Worm (Caenorhabditis elegans) whole organism, young adult: ENCODE results near the gene C17H11.4.
A peak's percentile ranks its signal among the peaks of the same experiment; 100 is the strongest.

Experiments
- B0261.1 ChIP-seq: sonication (generic microtip); optimal IDR thresholded peaks from 2 replicates; lab custom pipeline; 2016; ENCODE audit warnings: mild to moderate bottlenecking, missing genetic modification characterization, moderate library complexity, missing compliant biosample characterization
- D2030.7 ChIP-seq: fragments of 200-800 bp; sonication (Bioruptor generic); IDR thresholded peaks from 2 replicates; pipeline ENCODE4 v1.3.6; 2022; ENCODE audit warnings: missing genetic modification reagents, missing genetic modification characterization, missing compliant biosample characterization
- F10E7.11 ChIP-seq: sonication (generic microtip); optimal IDR thresholded peaks from 2 replicates; lab custom pipeline; 2017; ENCODE audit warnings: mild to moderate bottlenecking, missing genetic modification characterization, moderate library complexity, missing compliant biosample characterization
- F22D6.2 ChIP-seq: sonication (generic microtip); optimal IDR thresholded peaks from 2 replicates; lab custom pipeline; 2016; ENCODE audit warnings: mild to moderate bottlenecking, missing genetic modification characterization, missing compliant biosample characterization
- F23B12.7 ChIP-seq: sonication (generic microtip); optimal IDR thresholded peaks from 2 replicates; lab custom pipeline; 2017; ENCODE audit warnings: missing genetic modification characterization, mild to moderate bottlenecking, missing compliant biosample characterization, antibody characterized with exemption, moderate library complexity; ENCODE audit not compliant: insufficient read depth
- F33H1.4 ChIP-seq: fragments of 200-800 bp; sonication (Bioruptor generic); IDR thresholded peaks from 2 replicates; pipeline ENCODE4 v1.3.6; 2022; ENCODE audit warnings: missing genetic modification reagents, missing genetic modification characterization, missing compliant biosample characterization
- F37B4.10 ChIP-seq: fragments of 200-800 bp; sonication (Bioruptor generic); IDR thresholded peaks from 2 replicates; pipeline ENCODE4 v1.3.6; 2022; ENCODE audit warnings: missing genetic modification characterization, missing compliant biosample characterization
- F39B2.1 ChIP-seq: fragments of 200-800 bp; sonication (Bioruptor generic); IDR thresholded peaks from 2 replicates; pipeline ENCODE4 v1.3.6; 2022; ENCODE audit warnings: missing genetic modification reagents, missing genetic modification characterization, missing compliant biosample characterization
- F55B11.4 ChIP-seq: sonication (generic microtip); optimal IDR thresholded peaks from 2 replicates; lab custom pipeline; 2016; ENCODE audit warnings: missing compliant biosample characterization, missing genetic modification characterization, borderline replicate concordance; ENCODE audit not compliant: insufficient read depth
- T07F8.4 ChIP-seq: sonication (generic microtip); optimal IDR thresholded peaks from 2 replicates; lab custom pipeline; 2016; ENCODE audit warnings: mild to moderate bottlenecking, missing genetic modification characterization, moderate library complexity, missing compliant biosample characterization
- T26A5.8 ChIP-seq: sonication (generic microtip); optimal IDR thresholded peaks from 2 replicates; lab custom pipeline; 2016; ENCODE audit warnings: missing genetic modification characterization, missing compliant biosample characterization
- Y53F4B.3 ChIP-seq: fragments of 200-800 bp; sonication (Bioruptor generic); IDR thresholded peaks from 2 replicates; pipeline ENCODE4 v1.3.6; 2022; ENCODE audit warnings: missing genetic modification reagents, missing genetic modification characterization, missing compliant biosample characterization
- Y56A3A.18 ChIP-seq: fragments of 200-800 bp; sonication (Bioruptor generic); IDR thresholded peaks from 2 replicates; pipeline ENCODE4 v1.3.6; 2022; ENCODE audit warnings: missing genetic modification reagents, missing genetic modification characterization, missing compliant biosample characterization
- Y67H2A.10 ChIP-seq: fragments of 200-800 bp; sonication (Bioruptor generic); conservative IDR thresholded peaks from 2 replicates; pipeline ENCODE4 v1.3.6; 2022; ENCODE audit warnings: missing genetic modification reagents, missing genetic modification characterization, missing compliant biosample characterization
- ama-1 ChIP-seq, 3 experiments: fragments of 150-350 bp in 1 of 3; sonication (generic microtip) in 2 of 3; optimal IDR thresholded peaks; 2 replicates each; lab custom pipeline; 2014 to 2018; ENCODE audit warnings: missing biosample characterization in 2 of 3, missing genetic modification characterization in 2 of 3, missing genetic modification reagents in 2 of 3
- ceh-100 ChIP-seq: fragments of 200-800 bp; sonication (Bioruptor generic); IDR thresholded peaks from 2 replicates; pipeline ENCODE4 v1.3.6; 2022; ENCODE audit warnings: missing genetic modification reagents, missing genetic modification characterization, missing compliant biosample characterization
- ceh-40 ChIP-seq: fragments of 200-800 bp; sonication (Bioruptor generic); IDR thresholded peaks from 2 replicates; pipeline ENCODE4 v1.3.6; 2022; ENCODE audit warnings: missing genetic modification characterization, missing compliant biosample characterization
- ceh-58 ChIP-seq: fragments of 200-800 bp; sonication (Bioruptor generic); IDR thresholded peaks from 2 replicates; pipeline ENCODE4 v1.3.6; 2022; ENCODE audit warnings: missing genetic modification characterization, missing compliant biosample characterization
- die-1 ChIP-seq: sonication (generic microtip); optimal IDR thresholded peaks from 2 replicates; lab custom pipeline; 2016; ENCODE audit warnings: missing genotype, mild to moderate bottlenecking, missing genetic modification characterization, missing compliant biosample characterization
- dpff-1 ChIP-seq: sonication (generic microtip); optimal IDR thresholded peaks from 2 replicates; lab custom pipeline; 2017; ENCODE audit warnings: mild to moderate bottlenecking, missing genetic modification characterization, missing compliant biosample characterization
- egl-44 ChIP-seq: fragments of 200-800 bp; sonication (Bioruptor generic); IDR thresholded peaks from 2 replicates; pipeline ENCODE4 v1.3.6; 2022; ENCODE audit warnings: missing genetic modification reagents, missing genetic modification characterization, missing compliant biosample characterization
- ets-4 ChIP-seq: fragments of 200-800 bp; sonication (Bioruptor generic); optimal IDR thresholded peaks from 2 replicates; lab custom pipeline; 2018; ENCODE audit warnings: mild to moderate bottlenecking, missing genetic modification characterization, missing compliant biosample characterization
- hlh-12 ChIP-seq: sonication (generic microtip); optimal IDR thresholded peaks from 2 replicates; lab custom pipeline; 2016; ENCODE audit warnings: missing genetic modification characterization, missing compliant biosample characterization
- hmg-20 ChIP-seq: fragments of 200-800 bp; sonication (Bioruptor generic); IDR thresholded peaks from 2 replicates; pipeline ENCODE4 v1.3.6; 2022; ENCODE audit warnings: missing genetic modification reagents, missing genetic modification characterization, missing compliant biosample characterization
- let-526 ChIP-seq: fragments of 200-800 bp; sonication (Bioruptor generic); IDR thresholded peaks from 2 replicates; pipeline ENCODE4 v1.3.6; 2022; ENCODE audit warnings: missing genetic modification reagents, missing genetic modification characterization, missing compliant biosample characterization
- lin-54 ChIP-seq: fragments of 200-800 bp; sonication (Bioruptor generic); optimal IDR thresholded peaks from 2 replicates; lab custom pipeline; 2018; ENCODE audit warnings: mild to moderate bottlenecking, missing genetic modification characterization, missing compliant biosample characterization
- lsy-27 ChIP-seq: sonication (generic microtip); optimal IDR thresholded peaks from 2 replicates; lab custom pipeline; 2017; ENCODE audit warnings: missing genetic modification characterization, mild to moderate bottlenecking, missing compliant biosample characterization, antibody characterized with exemption, missing genotype, borderline replicate concordance; ENCODE audit not compliant: insufficient read depth
- madf-3 ChIP-seq: fragments of 200-800 bp; sonication (Bioruptor generic); IDR thresholded peaks from 2 replicates; pipeline ENCODE4 v1.3.6; 2022; ENCODE audit warnings: missing genetic modification reagents, missing genetic modification characterization, missing compliant biosample characterization
- mcd-1 ChIP-seq: fragments of 200-800 bp; sonication (Bioruptor generic); IDR thresholded peaks from 2 replicates; pipeline ENCODE4 v1.3.6; 2022; ENCODE audit warnings: missing genetic modification reagents, missing genetic modification characterization, missing compliant biosample characterization
- nfyb-1 ChIP-seq: fragments of 200-800 bp; sonication (Bioruptor generic); IDR thresholded peaks from 2 replicates; pipeline ENCODE4 v1.3.6; 2022; ENCODE audit warnings: missing genetic modification reagents, missing genetic modification characterization, missing compliant biosample characterization
- nhr-27 ChIP-seq: fragments of 200-800 bp; sonication (Bioruptor generic); optimal IDR thresholded peaks from 2 replicates; lab custom pipeline; 2018; ENCODE audit warnings: mild to moderate bottlenecking, missing genetic modification characterization, moderate library complexity, missing compliant biosample characterization
- nhr-90 ChIP-seq: sonication (generic microtip); optimal IDR thresholded peaks from 2 replicates; lab custom pipeline; 2016; ENCODE audit warnings: missing genotype, mild to moderate bottlenecking, missing genetic modification characterization, missing compliant biosample characterization
- rec-8 ChIP-seq, 2 experiments: sonication (generic microtip); optimal IDR thresholded peaks; 2 replicates each; lab custom pipeline; 2016; ENCODE audit warnings: mild to moderate bottlenecking in 2 of 2, missing genetic modification characterization in 2 of 2, missing genetic modification reagents in 2 of 2, missing genotype in 2 of 2, missing biosample characterization in 1 of 2, missing compliant biosample characterization in 1 of 2, moderate library complexity in 1 of 2
- snpc-1.1 ChIP-seq: sonication (generic microtip); optimal IDR thresholded peaks from 2 replicates; lab custom pipeline; 2017; ENCODE audit warnings: missing genetic modification characterization, mild to moderate bottlenecking, missing compliant biosample characterization, antibody characterized with exemption, moderate library complexity, missing genotype, missing genetic modification reagents; ENCODE audit not compliant: insufficient read depth
- snpc-4 ChIP-seq, 5 experiments: fragments of 150-350 bp in 1 of 5; sonication (generic microtip) in 4 of 5; optimal IDR thresholded peaks; 2 replicates each; lab custom pipeline; 2014 to 2018; ENCODE audit warnings: missing genetic modification characterization in 5 of 5, missing biosample characterization in 3 of 5, antibody characterized with exemption in 2 of 5, mild to moderate bottlenecking in 2 of 5, missing compliant biosample characterization in 2 of 5, missing genotype in 2 of 5, moderate library complexity in 2 of 5, missing genetic modification reagents in 1 of 5
- somi-1 ChIP-seq: fragments of 200-800 bp; sonication (Bioruptor generic); optimal IDR thresholded peaks from 2 replicates; lab custom pipeline; 2018; ENCODE audit warnings: mild to moderate bottlenecking, missing genetic modification characterization, missing compliant biosample characterization
- sptf-2 ChIP-seq: fragments of 200-800 bp; sonication (Bioruptor generic); optimal IDR thresholded peaks from 2 replicates; lab custom pipeline; 2018; ENCODE audit warnings: mild to moderate bottlenecking, missing genetic modification characterization, missing compliant biosample characterization
- unc-62 ChIP-seq: fragments of 150-350 bp; optimal IDR thresholded peaks from 2 replicates; lab custom pipeline; 2014; ENCODE audit warnings: missing biosample characterization, missing genetic modification reagents, missing genetic modification characterization
- xnd-1 ChIP-seq: sonication (generic microtip); optimal IDR thresholded peaks from 2 replicates; lab custom pipeline; 2016; ENCODE audit warnings: missing genotype, missing genetic modification reagents, missing genetic modification characterization, missing compliant biosample characterization
- zfh-2 ChIP-seq: fragments of 200-800 bp; sonication (Bioruptor generic); conservative IDR thresholded peaks from 2 replicates; pipeline ENCODE4 v1.3.6; 2022; ENCODE audit warnings: missing genetic modification reagents, missing genetic modification characterization, missing compliant biosample characterization
- ztf-18 ChIP-seq: sonication (generic microtip); optimal IDR thresholded peaks from 2 replicates; lab custom pipeline; 2016; ENCODE audit warnings: missing genotype, mild to moderate bottlenecking, missing genetic modification characterization, missing compliant biosample characterization
- ztf-25 ChIP-seq: fragments of 200-800 bp; sonication (Bioruptor generic); IDR thresholded peaks from 2 replicates; pipeline ENCODE4 v1.3.6; 2022; ENCODE audit warnings: missing genetic modification reagents, missing genetic modification characterization, missing compliant biosample characterization

Gene C17H11.4

DNA sequence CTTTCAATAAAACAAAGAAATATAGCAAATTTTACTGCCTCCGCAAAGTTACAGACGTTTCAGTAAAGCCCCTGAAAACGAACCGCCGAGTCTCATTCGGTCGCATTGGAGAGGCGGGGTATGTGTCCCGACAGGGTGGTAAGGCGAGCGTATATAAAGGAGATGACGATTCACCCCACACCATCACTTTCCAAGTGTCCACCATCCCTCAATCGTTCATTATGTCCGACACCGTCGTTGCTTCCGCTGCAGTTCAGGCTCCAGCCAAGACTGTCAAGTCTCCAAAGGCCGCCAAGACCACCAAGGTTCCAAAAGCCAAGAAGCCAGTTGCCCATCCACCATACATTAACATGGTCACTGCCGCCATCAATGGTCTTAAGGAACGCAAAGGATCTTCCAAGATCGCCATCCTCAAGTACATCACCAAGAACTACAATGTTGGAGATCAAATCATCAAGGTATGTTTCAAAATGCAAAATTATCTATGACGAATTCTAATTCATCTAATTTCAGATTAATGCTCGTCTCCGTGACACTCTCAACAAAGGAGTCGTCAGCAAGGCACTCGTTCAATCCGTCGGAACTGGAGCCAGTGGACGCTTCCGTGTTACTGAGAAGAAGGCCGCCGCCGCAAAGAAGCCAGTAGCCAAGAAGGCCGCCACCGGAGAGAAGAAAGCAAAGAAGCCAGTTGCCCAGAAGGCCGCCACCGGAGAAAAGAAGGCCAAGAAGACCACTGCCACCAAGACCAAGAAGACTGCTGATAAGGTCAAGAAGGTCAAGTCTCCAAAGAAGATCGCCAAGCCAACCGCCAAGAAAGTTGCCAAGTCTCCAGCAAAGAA lies 22.2 kb downstream of the C17H11.4 start, which contains the start of gene hil-3 (continued):
- TF ChIP-seq rec-8 (tag; optimal IDR thresholded peaks at IDR 0.05; lab: Kevin White, UChicago) (no peak), zfh-2 (GFP tag; lab: Robert Waterston, UW) (peak; percentile 64)

ce11 chrX:8157132-8157531 lies 24.3 kb downstream of the C17H11.4 start:
- no peak for TF ChIP-seq nfyb-1 (GFP tag; lab: Robert Waterston, UW)
- no peak for TF ChIP-seq D2030.7 (GFP tag; lab: Robert Waterston, UW)
- TF ChIP-seq F23B12.7 (tag; lab: Kevin White, UChicago): no peak
- peak; percentile 97 for TF ChIP-seq F39B2.1 (GFP tag; lab: Robert Waterston, UW)
- no peak for TF ChIP-seq F10E7.11
- TF ChIP-seq F55B11.4 (tag; lab: Kevin White, UChicago): no peak

DNA sequence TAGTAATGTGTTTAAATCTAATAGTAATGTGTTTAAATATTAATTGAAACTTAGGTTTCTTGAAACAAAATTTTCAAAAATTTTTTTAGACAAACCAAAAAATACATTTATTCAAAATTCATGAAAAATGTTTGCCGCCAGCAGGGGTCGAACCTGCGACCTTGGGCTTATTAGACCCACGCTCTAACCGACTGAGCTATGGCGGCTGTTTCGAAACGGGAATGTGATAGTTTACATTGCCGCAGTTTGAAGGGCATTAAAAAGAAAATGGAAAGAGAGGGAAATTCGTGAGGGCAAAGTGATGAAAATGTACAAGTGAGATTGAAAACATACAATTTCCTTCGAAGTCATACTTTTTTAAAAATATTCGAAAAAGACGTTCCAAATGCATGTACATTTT lies 24.9 kb downstream of the C17H11.4 start:
- no peak for TF ChIP-seq ceh-58 (GFP tag; lab: Robert Waterston, UW)
- no peak for TF ChIP-seq lsy-27 (tag; lab: Kevin White, UChicago)
- TF ChIP-seq F37B4.10 (GFP tag; lab: Robert Waterston, UW): 0 out of 2 replicates have a peak, but pooled peaks have one; percentile 36
- peak; percentile 23; the same call in 1 of the 2 replicates for TF ChIP-seq mcd-1 (GFP tag; lab: Robert Waterston, UW)
- TF ChIP-seq Y67H2A.10 (GFP tag; lab: Robert Waterston, UW): no peak
- TF ChIP-seq ets-4 (GFP tag; lab: Kevin White, UChicago): no peak
- no peak for TF ChIP-seq F10E7.11
- peak; percentile 69 for TF ChIP-seq die-1 (tag; lab: Kevin White, UChicago)
- no peak for TF ChIP-seq ztf-18 (tag; lab: Kevin White, UChicago)
- TF ChIP-seq hmg-20 (GFP tag; lab: Robert Waterston, UW): 0 out of 2 replicates have a peak, but pooled peaks have one; percentile 51
- TF ChIP-seq let-526 (GFP tag; lab: Robert Waterston, UW): no peak
- TF ChIP-seq nhr-27 (tag; lab: Kevin White, UChicago): no peak
- no peak for TF ChIP-seq T26A5.8
- no peak for TF ChIP-seq ceh-100 (GFP tag; lab: Robert Waterston, UW)
- TF ChIP-seq Y53F4B.3 (GFP tag; lab: Robert Waterston, UW): no peak
- no peak for TF ChIP-seq sptf-2 (GFP tag; lab: Kevin White, UChicago)
- 0 out of 2 replicates have a peak, but pooled peaks have one; percentile 30 for TF ChIP-seq ztf-25
- TF ChIP-seq F22D6.2 (tag; lab: Kevin White, UChicago): no peak
- TF ChIP-seq T07F8.4 (tag; lab: Kevin White, UChicago): no peak
- peak; percentile 38 for TF ChIP-seq snpc-1.1 (tag; lab: Kevin White, UChicago)
- peak; percentile 23 for TF ChIP-seq lin-54 (GFP tag; lab: Kevin White, UChicago)
- TF ChIP-seq ceh-40 (GFP tag; lab: Robert Waterston, UW): no peak
- no peak for TF ChIP-seq madf-3 (GFP tag; lab: Robert Waterston, UW)
- TF ChIP-seq snpc-4 (GFP tag; optimal IDR thresholded peaks at IDR 0.05; lab: Kevin White, UChicago): peak; percentile 67
- TF ChIP-seq snpc-4 (tag; optimal IDR thresholded peaks at IDR 0.05; lab: Kevin White, UChicago): peak in 2 of 4 experiments; percentile 35 to 44
- no peak for TF ChIP-seq somi-1 (GFP tag; lab: Kevin White, UChicago)
- TF ChIP-seq egl-44 (GFP tag; lab: Robert Waterston, UW): no peak
- no peak for TF ChIP-seq xnd-1
- no peak for TF ChIP-seq hlh-12 (tag; lab: Kevin White, UChicago)
- peak; percentile 75; the same call in 1 of the 2 replicates for TF ChIP-seq Y56A3A.18 (GFP tag; lab: Robert Waterston, UW)
- TF ChIP-seq B0261.1: peak; percentile 86
- no peak for TF ChIP-seq dpff-1 (tag; lab: Kevin White, UChicago)
- TF ChIP-seq nhr-90 (tag; lab: Kevin White, UChicago): no peak
- no peak for TF ChIP-seq ama-1 (optimal IDR thresholded peaks at IDR 0.05; lab: Kevin White, UChicago)
- TF ChIP-seq ama-1 (GFP tag; optimal IDR thresholded peaks at IDR 0.05; lab: Kevin White, UChicago): peak; percentile 38
- no peak for TF ChIP-seq F33H1.4 (GFP tag; lab: Robert Waterston, UW)
- TF ChIP-seq unc-62 (GFP tag; lab: Kevin White, UChicago): no peak
